1 worm cellular context compared by ENCODE assay signal in genomic region chrII:8630088-8630487, ce11.
TF ChIP-seq lines count a peak whose summit lies in the region.

T22C8.6 (minus strand) TSS chrII:8630281.

TF ChIP-seq in whole organism, L1 larva, 84 proteins besides CTCF, POLR2A, EP300 and RAD21 (continued from another document):
- no peak for TF ChIP-seq pag-3 (tag; optimal IDR thresholded peaks at IDR 0.05; lab: Kevin White, UChicago; ENCODE audit: borderline replicate concordance, insufficient read depth)
- TF ChIP-seq nhr-11 (tag; optimal IDR thresholded peaks at IDR 0.05; lab: Kevin White, UChicago), result no peak
- no peak for TF ChIP-seq nhr-77 (tag; optimal IDR thresholded peaks at IDR 0.05; lab: Kevin White, UChicago)
- no peak for TF ChIP-seq unc-30 (tag; optimal IDR thresholded peaks at IDR 0.05; lab: Kevin White, UChicago)
- no peak for TF ChIP-seq mef-2 (tag; optimal IDR thresholded peaks at IDR 0.05; lab: Kevin White, UChicago)
- peak; percentile 78 for TF ChIP-seq blmp-1 (tag; optimal IDR thresholded peaks at IDR 0.05; lab: Kevin White, UChicago)
- TF ChIP-seq fkh-8 (tag; optimal IDR thresholded peaks at IDR 0.05; lab: Kevin White, UChicago), result no peak
- peak; percentile 48 for TF ChIP-seq lin-14 (GFP tag; optimal IDR thresholded peaks at IDR 0.05; lab: Kevin White, UChicago)
TF ChIP-seq in whole organism, L1 larva: peak in this region for 6.
